Fruit fly (Drosophila melanogaster) whole organism, prepupa: Measurements from ENCODE around the gene CG42717.

ENCODE experiments used
- Blimp-1 ChIP-seq: fragments of 200-800 bp; sonication (Bioruptor generic); optimal IDR thresholded peaks from 3 replicates; lab custom pipeline; 2017; ENCODE audit warnings: missing biosample characterization, missing genetic modification characterization, mild to moderate bottlenecking, moderate library complexity, missing genetic modification reagents
- CG10631 ChIP-seq: fragments of 200-800 bp; sonication (Bioruptor generic); optimal IDR thresholded peaks from 2 replicates; lab custom pipeline; 2016; ENCODE audit warnings: missing biosample characterization, missing genetic modification characterization
- CG11762 ChIP-seq: fragments of 200-800 bp; sonication (Bioruptor generic); optimal IDR thresholded peaks from 3 replicates; lab custom pipeline; 2016; ENCODE audit warnings: missing biosample characterization, missing genetic modification characterization; ENCODE audit not compliant: insufficient read depth
- CG11902 ChIP-seq: fragments of 200-800 bp; sonication (Bioruptor generic); optimal IDR thresholded peaks from 3 replicates; lab custom pipeline; 2016; ENCODE audit warnings: missing biosample characterization, missing genetic modification characterization
- CG32006 ChIP-seq: fragments of 200-800 bp; sonication (Bioruptor generic); optimal IDR thresholded peaks from 3 replicates; lab custom pipeline; 2017; ENCODE audit warnings: missing biosample characterization, mild to moderate bottlenecking, missing genetic modification characterization
- CG6276 ChIP-seq: fragments of 200-800 bp; sonication (Bioruptor generic); optimal IDR thresholded peaks from 2 replicates; lab custom pipeline; 2017; ENCODE audit warnings: missing biosample characterization, mild to moderate bottlenecking, missing genetic modification characterization
- CG6792 ChIP-seq: fragments of 200-800 bp; sonication (Bioruptor generic); optimal IDR thresholded peaks from 3 replicates; lab custom pipeline; 2016; ENCODE audit warnings: missing biosample characterization, missing genetic modification characterization
- CG6808 ChIP-seq: fragments of 200-800 bp; sonication (Bioruptor generic); optimal IDR thresholded peaks from 3 replicates; lab custom pipeline; 2017; ENCODE audit warnings: missing biosample characterization, missing genetic modification characterization, mild to moderate bottlenecking, moderate library complexity, missing genetic modification reagents
- CG6854 ChIP-seq: fragments of 200-800 bp; sonication (Bioruptor generic); optimal IDR thresholded peaks from 2 replicates; lab custom pipeline; 2017; ENCODE audit warnings: missing biosample characterization, mild to moderate bottlenecking, missing genetic modification characterization
- CG7368 ChIP-seq: fragments of 200-800 bp; sonication (Bioruptor generic); optimal IDR thresholded peaks from 3 replicates; lab custom pipeline; 2016; ENCODE audit warnings: missing biosample characterization, missing genetic modification characterization
- Eip93F ChIP-seq: fragments of 200-800 bp; sonication (Bioruptor generic); optimal IDR thresholded peaks from 2 replicates; lab custom pipeline; 2016; ENCODE audit warnings: missing biosample characterization, mild to moderate bottlenecking, missing genetic modification characterization
- Ets21C ChIP-seq: fragments of 200-800 bp; sonication (Bioruptor generic); optimal IDR thresholded peaks from 3 replicates; lab custom pipeline; 2016; ENCODE audit warnings: missing biosample characterization, missing genetic modification characterization
- Ets96B ChIP-seq: fragments of 200-800 bp; optimal IDR thresholded peaks from 2 replicates; lab custom pipeline; 2019; ENCODE audit warnings: missing biosample characterization, mild to moderate bottlenecking, missing genetic modification characterization, moderate library complexity
- Hr38 ChIP-seq: sonication (Bioruptor generic); optimal IDR thresholded peaks from 2 replicates; lab custom pipeline; 2016; ENCODE audit warnings: missing biosample characterization, missing genetic modification characterization
- Hr4 ChIP-seq: fragments of 200-800 bp; sonication (Bioruptor generic); optimal IDR thresholded peaks from 3 replicates; lab custom pipeline; 2016; ENCODE audit warnings: missing biosample characterization, missing genetic modification characterization
- Smox ChIP-seq: fragments of 200-800 bp; sonication (Bioruptor generic); optimal IDR thresholded peaks from 3 replicates; lab custom pipeline; 2016; ENCODE audit warnings: missing biosample characterization, missing genetic modification characterization
- Sox102F ChIP-seq: fragments of 200-800 bp; sonication (Bioruptor generic); optimal IDR thresholded peaks from 2 replicates; lab custom pipeline; 2016; ENCODE audit warnings: missing biosample characterization, mild to moderate bottlenecking, missing genetic modification characterization
- acj6 ChIP-seq: fragments of 200-800 bp; sonication (Bioruptor generic); optimal IDR thresholded peaks from 3 replicates; lab custom pipeline; 2016; ENCODE audit warnings: missing biosample characterization, missing genetic modification characterization
- cyc ChIP-seq: fragments of 200-800 bp; sonication (Bioruptor generic); optimal IDR thresholded peaks from 3 replicates; lab custom pipeline; 2016; ENCODE audit warnings: missing biosample characterization, missing genetic modification characterization
- fd59A ChIP-seq: fragments of 200-800 bp; sonication (Bioruptor generic); optimal IDR thresholded peaks from 2 replicates; lab custom pipeline; 2017; ENCODE audit warnings: missing biosample characterization, mild to moderate bottlenecking, missing genetic modification characterization, missing genetic modification reagents
- fd85E ChIP-seq: fragments of 200-800 bp; sonication (Bioruptor generic); optimal IDR thresholded peaks from 3 replicates; lab custom pipeline; 2016; ENCODE audit warnings: missing biosample characterization, missing genetic modification characterization
- lz ChIP-seq: fragments of 200-800 bp; sonication (Bioruptor generic); optimal IDR thresholded peaks from 3 replicates; lab custom pipeline; 2016; ENCODE audit warnings: missing biosample characterization, missing genetic modification characterization
- pdm3 ChIP-seq: fragments of 200-800 bp; sonication (Bioruptor generic); optimal IDR thresholded peaks from 3 replicates; lab custom pipeline; 2016; ENCODE audit warnings: missing biosample characterization, missing genetic modification characterization
- spab ChIP-seq: fragments of 200-800 bp; sonication (Bioruptor generic); optimal IDR thresholded peaks from 2 replicates; lab custom pipeline; 2017; ENCODE audit warnings: missing biosample characterization, mild to moderate bottlenecking, missing genetic modification characterization, missing genetic modification reagents
- topi ChIP-seq: fragments of 200-800 bp; sonication (Bioruptor generic); optimal IDR thresholded peaks from 3 replicates; lab custom pipeline; 2016; ENCODE audit warnings: missing biosample characterization, missing genetic modification characterization

CG42717 gene

dm6 chr3L:15982783-15983432 lies 50.1 kb downstream of the CG42717 start, which contains the start of the genes brm and Arl1 (continued):
- TF ChIP-seq CG11762, result peak; percentile 95
- peak; percentile 6 for TF ChIP-seq Hr38 (GFP tag; lab: Kevin White, UChicago)
- TF ChIP-seq acj6 (GFP tag; lab: Kevin White, UChicago), result peak; percentile 98
- TF ChIP-seq CG32006, result peak; percentile 98
- peak; percentile 96 for TF ChIP-seq topi (GFP tag; lab: Kevin White, UChicago)
- TF ChIP-seq CG6276 (GFP tag; lab: Kevin White, UChicago), result peak; percentile 94
- peak; percentile 95 for TF ChIP-seq Sox102F (GFP tag; lab: Kevin White, UChicago)
- TF ChIP-seq CG10631 (GFP tag; lab: Kevin White, UChicago), result peak; percentile 98
- TF ChIP-seq CG6808, result peak; percentile 96
- peak; percentile 94 for TF ChIP-seq Smox (GFP tag; lab: Kevin White, UChicago)
- TF ChIP-seq CG6854 (GFP tag; lab: Kevin White, UChicago), result peak; percentile 92
- peak; percentile 99 for TF ChIP-seq Ets96B (tag; lab: Kevin White, UChicago)
- peak; percentile 97 for TF ChIP-seq CG11902 (GFP tag; lab: Kevin White, UChicago)
- peak; percentile 85 for TF ChIP-seq fd85E (GFP tag; lab: Kevin White, UChicago)
- TF ChIP-seq cyc, result peak; percentile 96
- peak; percentile 94 for TF ChIP-seq CG7368 (GFP tag; lab: Kevin White, UChicago)
- TF ChIP-seq lz (GFP tag; lab: Kevin White, UChicago), result peak; percentile 96
- peak; percentile 97 for TF ChIP-seq Hr4 (GFP tag; lab: Kevin White, UChicago)
- TF ChIP-seq Ets21C (GFP tag; lab: Kevin White, UChicago), result peak; percentile 90
- peak; percentile 94 for TF ChIP-seq CG6792 (GFP tag; lab: Kevin White, UChicago)
- TF ChIP-seq Eip93F (GFP tag; lab: Kevin White, UChicago), result peak; percentile 97
- peak; percentile 96 for TF ChIP-seq pdm3 (GFP tag; lab: Kevin White, UChicago)
- TF ChIP-seq fd59A (GFP tag; lab: Kevin White, UChicago), result peak; percentile 97
- peak; percentile 92 for TF ChIP-seq Blimp-1 (GFP tag; lab: Kevin White, UChicago)
- TF ChIP-seq spab (GFP tag; lab: Kevin White, UChicago), result peak; percentile 96
